Worm (Caenorhabditis elegans): ENCODE data around the gene Y55F3AM.5.
A peak's percentile ranks its signal among the peaks of the same experiment; 100 is the strongest.

Gene Y55F3AM.5

DNA sequence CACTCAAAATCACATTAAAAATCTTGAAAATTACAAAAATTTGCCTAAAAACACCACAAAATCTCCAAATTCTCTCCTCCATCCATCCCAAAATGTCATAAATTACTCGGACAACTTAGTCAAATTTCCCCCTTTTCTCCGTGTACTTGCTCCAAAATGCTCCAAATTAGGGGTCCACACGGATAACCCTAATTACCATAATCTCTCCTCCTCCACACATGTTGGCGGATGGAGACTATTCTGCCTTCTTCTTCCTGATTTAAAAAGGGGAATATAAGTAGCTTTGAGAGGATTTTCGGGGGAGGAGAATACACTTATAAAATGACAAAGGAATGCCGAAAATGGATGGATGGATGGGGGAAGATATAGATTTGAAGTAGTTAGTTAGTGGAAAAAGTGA is 37.2 kb upstream of the Y55F3AM.5 start:
- TF ChIP-seq T07F8.4 (tag; optimal IDR thresholded peaks at IDR 0.05): no peak
- TF ChIP-seq D2030.7 (GFP tag; IDR thresholded peaks at IDR 0.05): no peak
- no peak for TF ChIP-seq nhr-179 (tag; optimal IDR thresholded peaks at IDR 0.05)
- TF ChIP-seq lir-1 (GFP tag; conservative IDR thresholded peaks at IDR 0.05): no peak
- TF ChIP-seq chd-7 (tag; optimal IDR thresholded peaks at IDR 0.05): no peak
- TF ChIP-seq B0336.3 (GFP tag; IDR thresholded peaks at IDR 0.05): no peak
- TF ChIP-seq cebp-1 (GFP tag; IDR thresholded peaks at IDR 0.05): no peak
- no peak for TF ChIP-seq cebp-1 (tag; optimal IDR thresholded peaks at IDR 0.05)
- TF ChIP-seq unc-62 (GFP tag; optimal IDR thresholded peaks at IDR 0.05): no peak
- no peak for TF ChIP-seq bed-2 (GFP tag; IDR thresholded peaks at IDR 0.05)
- no peak for TF ChIP-seq Y95B8A.8 (GFP tag; IDR thresholded peaks at IDR 0.05)
- no peak for TF ChIP-seq pbrm-1 (GFP tag; IDR thresholded peaks at IDR 0.05)
- no peak for TF ChIP-seq Y67H2A.10 (GFP tag; conservative IDR thresholded peaks at IDR 0.05)
- no peak for TF ChIP-seq nhr-120 (GFP tag; IDR thresholded peaks at IDR 0.05)
- TF ChIP-seq xnd-1 (tag; optimal IDR thresholded peaks at IDR 0.05): no peak
- TF ChIP-seq mes-4 (tag; optimal IDR thresholded peaks at IDR 0.05): no peak
- TF ChIP-seq F55B11.4 (tag; optimal IDR thresholded peaks at IDR 0.05; ENCODE audit: borderline replicate concordance, insufficient read depth): no peak
- TF ChIP-seq attf-3 (GFP tag; conservative IDR thresholded peaks at IDR 0.05): no peak
- no peak for TF ChIP-seq tlf-1 (GFP tag; optimal IDR thresholded peaks at IDR 0.05)

DNA sequence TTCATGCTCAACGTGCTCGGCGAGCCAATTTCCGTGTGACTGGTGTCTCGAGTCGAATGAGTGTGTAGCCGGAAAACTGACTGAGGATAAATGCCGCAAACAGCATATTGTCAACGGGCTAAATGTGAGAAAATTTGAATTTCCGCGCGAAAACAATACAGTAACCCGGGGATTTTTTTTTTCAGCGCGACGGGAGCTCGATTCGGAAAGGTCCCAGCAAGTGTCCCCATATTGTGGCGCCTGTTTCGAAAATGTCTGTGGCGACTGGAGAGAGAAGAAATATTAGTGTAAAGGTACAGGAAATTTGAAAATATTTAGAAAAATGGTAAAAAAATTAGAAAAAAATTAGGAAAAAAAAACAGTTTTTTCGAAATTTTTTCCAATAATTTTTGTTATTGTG is 27.9 kb upstream of the Y55F3AM.5 start:
- no peak for TF ChIP-seq tbx-9 (tag; optimal IDR thresholded peaks at IDR 0.05; ENCODE audit: borderline replicate concordance)
- no peak for TF ChIP-seq lir-1 (GFP tag; conservative IDR thresholded peaks at IDR 0.05)
- TF ChIP-seq aptf-2 (GFP tag; conservative IDR thresholded peaks at IDR 0.05): no peak
- no peak for TF ChIP-seq repo-1 (tag; optimal IDR thresholded peaks at IDR 0.05)
- TF ChIP-seq mel-28 (tag; optimal IDR thresholded peaks at IDR 0.05; ENCODE audit: borderline replicate concordance): no peak
- TF ChIP-seq lag-1 (GFP tag; IDR thresholded peaks at IDR 0.05): no peak
- TF ChIP-seq F39B2.1 (GFP tag; IDR thresholded peaks at IDR 0.05): no peak
- TF ChIP-seq pha-4 (tag; optimal IDR thresholded peaks at IDR 0.05): no peak
- TF ChIP-seq Y79H2A.3 (GFP tag; conservative IDR thresholded peaks at IDR 0.05): no peak
- no peak for TF ChIP-seq zim-3 (tag; optimal IDR thresholded peaks at IDR 0.05)
- no peak for TF ChIP-seq dpff-1 (tag; optimal IDR thresholded peaks at IDR 0.05)
- TF ChIP-seq egrh-3 (GFP tag; IDR thresholded peaks at IDR 0.05): no peak
- TF ChIP-seq xnd-1 (tag; optimal IDR thresholded peaks at IDR 0.05): no peak
- no peak for TF ChIP-seq bed-2 (GFP tag; IDR thresholded peaks at IDR 0.05)
- no peak for TF ChIP-seq tbp1 (GFP tag; optimal IDR thresholded peaks at IDR 0.05)
- TF ChIP-seq die-1 (tag; optimal IDR thresholded peaks at IDR 0.05): no peak
- TF ChIP-seq hlh-26 (GFP tag; conservative IDR thresholded peaks at IDR 0.05): no peak
- TF ChIP-seq F49E8.2 (tag; optimal IDR thresholded peaks at IDR 0.05; ENCODE audit: insufficient read depth): no peak

DNA sequence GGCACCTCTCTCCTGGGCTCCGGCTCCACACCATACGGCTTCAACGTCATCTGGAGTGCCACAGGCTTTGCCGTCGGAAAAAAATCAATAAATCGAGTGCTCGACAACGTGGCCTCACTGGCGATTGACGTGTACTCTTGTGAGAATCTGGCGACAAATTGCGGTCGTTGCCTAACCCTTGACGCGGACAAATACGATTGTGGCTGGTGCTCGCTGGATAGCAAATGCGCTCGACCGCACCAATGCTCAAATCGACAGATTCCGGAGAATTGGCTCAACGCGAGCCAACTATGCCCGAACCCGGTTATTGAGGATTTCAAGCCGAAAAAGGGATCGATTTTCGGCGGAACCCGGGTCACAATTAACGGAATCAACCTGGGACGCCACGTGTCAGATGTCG is 26.6 kb upstream of the Y55F3AM.5 start:
- TF ChIP-seq D2030.7 (GFP tag; IDR thresholded peaks at IDR 0.05): no peak
- TF ChIP-seq zfh-2 (GFP tag; conservative IDR thresholded peaks at IDR 0.05): peak; percentile 52; the same call in 1 of the 2 replicates

DNA sequence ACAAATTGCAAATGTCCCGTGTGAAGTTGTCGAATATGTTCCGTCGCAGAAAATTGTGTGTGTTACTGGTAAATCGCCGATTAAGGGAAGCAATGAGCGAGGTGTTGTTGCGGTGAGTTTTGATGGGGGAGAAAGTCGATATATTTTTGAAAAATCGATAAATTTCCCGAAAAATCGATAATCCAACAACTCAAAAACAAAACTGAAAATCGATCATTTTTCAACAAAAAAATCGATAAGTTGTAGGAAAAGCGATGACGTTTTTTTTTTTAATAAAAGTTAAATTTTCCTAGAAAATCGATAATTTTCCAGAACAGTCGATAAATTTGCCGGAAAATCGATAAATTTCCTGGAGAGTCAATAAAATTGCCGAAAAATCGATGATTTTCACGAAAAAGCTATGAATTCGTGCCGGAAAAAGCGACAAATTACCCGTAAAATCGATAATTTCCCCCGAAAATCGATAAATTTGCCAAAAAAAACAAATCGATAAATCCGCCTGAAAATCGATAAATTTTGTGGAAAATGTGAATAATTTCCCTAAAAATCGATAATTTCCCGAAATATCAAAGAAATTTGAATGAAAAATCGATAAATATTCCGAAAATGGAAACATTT is 26.1 kb upstream of the Y55F3AM.5 start:
- no peak for TF ChIP-seq F23B12.7 (tag; optimal IDR thresholded peaks at IDR 0.05; ENCODE audit: insufficient read depth)
- TF ChIP-seq attf-3 (GFP tag; conservative IDR thresholded peaks at IDR 0.05): no peak
- TF ChIP-seq lsl-1 (GFP tag; optimal IDR thresholded peaks at IDR 0.05): no peak
- TF ChIP-seq nfya-1 (tag; optimal IDR thresholded peaks at IDR 0.05; ENCODE audit: borderline replicate concordance, insufficient read depth): no peak
- TF ChIP-seq Y53G8AR.9 (GFP tag; conservative IDR thresholded peaks at IDR 0.05): no peak
- no peak for TF ChIP-seq snpc-4 (GFP tag; optimal IDR thresholded peaks at IDR 0.05)
- no peak for TF ChIP-seq snpc-4 (tag; optimal IDR thresholded peaks at IDR 0.05)
- no peak for TF ChIP-seq lin-35 (GFP tag; optimal IDR thresholded peaks at IDR 0.05)
- no peak for TF ChIP-seq egl-44 (GFP tag; IDR thresholded peaks at IDR 0.05)
- no peak for TF ChIP-seq attf-5 (GFP tag; optimal IDR thresholded peaks at IDR 0.05)
- TF ChIP-seq snpc-3.4 (tag; optimal IDR thresholded peaks at IDR 0.05): no peak

Data from whole organism, young adult.